Worm (Caenorhabditis elegans): ENCODE results near the gene tbc-1.

tbc-1 gene

DNA sequence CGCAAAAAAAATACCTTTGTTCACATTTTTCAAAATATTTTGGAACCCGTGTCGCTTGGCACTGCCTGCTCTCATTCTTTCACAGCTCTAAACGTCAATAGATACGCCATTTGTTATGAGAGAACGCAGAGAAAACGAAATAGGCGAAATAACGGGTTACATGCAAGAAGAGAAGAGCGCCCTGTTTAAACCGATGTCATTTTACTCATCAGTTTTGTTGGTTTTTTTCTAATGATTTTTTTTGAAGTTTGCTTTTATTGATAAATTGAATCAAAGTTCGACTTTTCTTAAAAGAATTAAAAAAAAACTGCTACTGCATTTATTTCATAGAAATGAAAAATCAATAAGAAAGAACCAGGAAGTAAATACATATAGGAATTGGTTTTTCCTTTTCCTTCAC lies 8.2 kb downstream of the tbc-1 start (continued):
- TF ChIP-seq spr-1 (tag; optimal IDR thresholded peaks at IDR 0.05) = no peak

DNA sequence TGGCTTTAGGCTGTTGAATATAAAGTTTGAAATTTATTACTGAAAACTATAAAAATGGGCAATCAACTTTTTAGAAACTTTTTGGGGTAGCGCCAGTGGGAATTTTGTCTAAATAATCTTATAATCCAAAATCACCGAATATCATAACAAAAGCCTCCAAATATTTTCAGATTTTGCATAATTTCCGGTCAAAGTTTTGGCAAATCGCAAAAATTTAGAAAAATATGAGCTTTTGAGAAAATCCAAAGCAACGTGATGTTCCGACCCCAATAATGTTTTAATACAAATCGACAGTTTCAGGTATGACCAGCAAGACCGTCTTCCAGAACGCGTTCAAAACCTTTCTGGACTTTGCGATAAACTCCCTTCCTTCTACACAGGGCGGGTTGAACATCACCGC lies 8.8 kb downstream of the tbc-1 start, which contains the start of gene emre-1:
Gene emre-1 (plus strand): TSS at position 301 of the 400 bp plus-strand sequence.
- TF ChIP-seq pqm-1 (tag; optimal IDR thresholded peaks at IDR 0.05) = no peak
- no peak for TF ChIP-seq F10B5.3 (tag; optimal IDR thresholded peaks at IDR 0.05)
- no peak for TF ChIP-seq Y105C5A.15 (GFP tag; IDR thresholded peaks at IDR 0.05)
- TF ChIP-seq daf-12 (tag; optimal IDR thresholded peaks at IDR 0.05) = no peak

ce11 chrX:14981620-14982019 lies 11.1 kb downstream of the tbc-1 start:
- TF ChIP-seq dmd-6 (GFP tag; IDR thresholded peaks at IDR 0.05) (peak; percentile 55), T20F7.1 (GFP tag; optimal IDR thresholded peaks at IDR 0.05) (peak; percentile 2), lin-38 (GFP tag; IDR thresholded peaks at IDR 0.05) (peak; percentile 55), php-3 (GFP tag; IDR thresholded peaks at IDR 0.05) (0 out of 2 replicates have a peak, but pooled peaks have one; percentile 38), pqm-1 (tag; optimal IDR thresholded peaks at IDR 0.05) (peak; percentile 30)

ce11 chrX:14982525-14982924 lies 12.0 kb downstream of the tbc-1 start, which contains the start of gene plp-2:
plp-2 (minus strand) TSS chrX:14982804.
- TF ChIP-seq T26A8.4 (GFP tag; IDR thresholded peaks at IDR 0.05) = no peak
- no peak for TF ChIP-seq nhr-102 (tag; optimal IDR thresholded peaks at IDR 0.05)
- no peak for TF ChIP-seq daf-19 (GFP tag; conservative IDR thresholded peaks at IDR 0.05)
- TF ChIP-seq hlh-30 (tag; optimal IDR thresholded peaks at IDR 0.05; ENCODE audit: insufficient read depth) = peak; percentile 37
- no peak for TF ChIP-seq D1046.2 (GFP tag; IDR thresholded peaks at IDR 0.05)
- TF ChIP-seq daf-12 (tag; optimal IDR thresholded peaks at IDR 0.05) = no peak
- TF ChIP-seq lin-38 (GFP tag; IDR thresholded peaks at IDR 0.05) = peak; percentile 62
- TF ChIP-seq fos-1 (tag; optimal IDR thresholded peaks at IDR 0.05) = no peak
- peak in 1 of 2 experiments; percentile 79 for TF ChIP-seq unc-62 (GFP tag; optimal IDR thresholded peaks at IDR 0.05 in 1 of 2)
- TF ChIP-seq unc-62 (tag; optimal IDR thresholded peaks at IDR 0.05) = no peak
- TF ChIP-seq spr-1 (tag; optimal IDR thresholded peaks at IDR 0.05) = no peak

- peak; percentile 84 for TF ChIP-seq mep-1 (tag; optimal IDR thresholded peaks at IDR 0.05)
- TF ChIP-seq nhr-237 (tag; optimal IDR thresholded peaks at IDR 0.05) = no peak
- TF ChIP-seq mes-2 (tag; optimal IDR thresholded peaks at IDR 0.05; ENCODE audit: poor library complexity, severe bottlenecking) = peak; percentile 85
- TF ChIP-seq pha-4 (GFP tag; IDR thresholded peaks at IDR 0.05) = no peak
- peak; percentile 98 for TF ChIP-seq pha-4 (tag; optimal IDR thresholded peaks at IDR 0.05)
- no peak for TF ChIP-seq nhr-10 (tag; optimal IDR thresholded peaks at IDR 0.05)
- TF ChIP-seq ztf-7 (tag; optimal IDR thresholded peaks at IDR 0.05) = no peak
- peak; percentile 13 for TF ChIP-seq ama-1 (optimal IDR thresholded peaks at IDR 0.05)
- no peak for TF ChIP-seq unc-62 (GFP tag; optimal IDR thresholded peaks at IDR 0.05 in 1 of 2)
- TF ChIP-seq unc-62 (tag; optimal IDR thresholded peaks at IDR 0.05) = no peak
- peak; percentile 59 for TF ChIP-seq hmg-1.1 (GFP tag; IDR thresholded peaks at IDR 0.05)
- TF ChIP-seq mdl-1 (tag; optimal IDR thresholded peaks at IDR 0.05) = peak in 1 of 2 experiments; percentile 68
- TF ChIP-seq ZK337.2 (GFP tag; IDR thresholded peaks at IDR 0.05) = no peak
- TF ChIP-seq spr-1 (tag; optimal IDR thresholded peaks at IDR 0.05) = no peak
- peak; percentile 53 for TF ChIP-seq fkh-10 (GFP tag; optimal IDR thresholded peaks at IDR 0.05)
- TF ChIP-seq lin-29 (GFP tag; IDR thresholded peaks at IDR 0.05) = no peak
- no peak for TF ChIP-seq F10B5.3 (tag; optimal IDR thresholded peaks at IDR 0.05)
- TF ChIP-seq F26F4.8 (GFP tag; conservative IDR thresholded peaks at IDR 0.05) = no peak
- no peak for TF ChIP-seq zip-11 (GFP tag; IDR thresholded peaks at IDR 0.05)
- TF ChIP-seq fos-1 (tag; optimal IDR thresholded peaks at IDR 0.05) = no peak
- no peak for TF ChIP-seq cey-2 (tag; optimal IDR thresholded peaks at IDR 0.05; ENCODE audit: borderline replicate concordance, insufficient read depth)
- no peak for TF ChIP-seq daf-19 (GFP tag; conservative IDR thresholded peaks at IDR 0.05)
- peak in 1 of 2 experiments; percentile 45 for TF ChIP-seq hif-1 (tag; optimal IDR thresholded peaks at IDR 0.05)
- TF ChIP-seq dmd-6 (GFP tag; IDR thresholded peaks at IDR 0.05) = peak; percentile 66
- peak; percentile 61; the same call in 1 of the 2 replicates for TF ChIP-seq lin-1 (GFP tag; IDR thresholded peaks at IDR 0.05)
- TF ChIP-seq nhr-48 (tag; optimal IDR thresholded peaks at IDR 0.05) = no peak
- TF ChIP-seq dmd-8 (GFP tag; IDR thresholded peaks at IDR 0.05) = no peak
- TF ChIP-seq ceh-20 (GFP tag; IDR thresholded peaks at IDR 0.05) = 0 out of 2 replicates have a peak, but pooled peaks have one; percentile 21
- TF ChIP-seq ZK546.5 (tag; optimal IDR thresholded peaks at IDR 0.05) = no peak
- peak; percentile 62 for TF ChIP-seq mxl-3 (GFP tag; optimal IDR thresholded peaks at IDR 0.05)
- TF ChIP-seq tra-1 (GFP tag; IDR thresholded peaks at IDR 0.05) = 0 out of 2 replicates have a peak, but pooled peaks have one; percentile 53
- TF ChIP-seq sdz-12 (GFP tag; optimal IDR thresholded peaks at IDR 0.05) = no peak
Measured at ce11 chrX:14983274-14983673, 12.7 kb downstream of the tbc-1 start, which contains the start of gene rbg-1. rbg-1 (plus strand) TSS chrX:14983533.
